Fruit fly (Drosophila melanogaster) whole organism, embryonic: ENCODE data around the gene Cyp4d14.

Experiments
- Aef1 ChIP-seq: fragments of 200-800 bp; sonication (Bioruptor generic); IDR thresholded peaks from 3 replicates; pipeline ENCODE4 v1.3.6; 2022; ENCODE audit warnings: missing biosample characterization, missing genetic modification characterization
- Atf6 ChIP-seq: fragments of 200-800 bp; sonication (Bioruptor generic); IDR thresholded peaks from 2 replicates; pipeline ENCODE4 v1.3.6; 2022; ENCODE audit warnings: missing biosample characterization, missing genetic modification characterization
- B-H1 ChIP-seq: fragments of 200-800 bp; sonication (Bioruptor generic); IDR thresholded peaks from 3 replicates; pipeline ENCODE4 v1.3.6; 2022; ENCODE audit warnings: missing biosample characterization, missing genetic modification characterization
- CG10543 ChIP-seq: fragments of 200-800 bp; sonication (Bioruptor generic); optimal IDR thresholded peaks from 3 replicates; lab custom pipeline; 2017; ENCODE audit warnings: missing biosample characterization, mild to moderate bottlenecking, missing genetic modification characterization, moderate library complexity
- CG13296 ChIP-seq: fragments of 200-800 bp; sonication (Bioruptor generic); optimal IDR thresholded peaks from 3 replicates; lab custom pipeline; 2018; ENCODE audit warnings: missing biosample characterization, mild to moderate bottlenecking, missing genetic modification characterization
- CG15073 ChIP-seq: fragments of 200-800 bp; sonication (Bioruptor generic); optimal IDR thresholded peaks from 2 replicates; lab custom pipeline; 2016; ENCODE audit warnings: missing biosample characterization, missing genetic modification characterization
- CG17802 ChIP-seq: fragments of 200-800 bp; sonication (Bioruptor generic); optimal IDR thresholded peaks from 2 replicates; lab custom pipeline; 2018; ENCODE audit warnings: missing biosample characterization, mild to moderate bottlenecking, missing genetic modification characterization, moderate library complexity
- CG17912 ChIP-seq: fragments of 200-800 bp; sonication (Bioruptor generic); optimal IDR thresholded peaks from 2 replicates; lab custom pipeline; 2018; ENCODE audit warnings: missing biosample characterization, mild to moderate bottlenecking, missing genetic modification characterization
- CG18011 ChIP-seq: fragments of 200-800 bp; sonication (Bioruptor generic); optimal IDR thresholded peaks from 2 replicates; lab custom pipeline; 2017; ENCODE audit warnings: missing biosample characterization, missing genetic modification characterization, mild to moderate bottlenecking, moderate library complexity, missing genotype
- CG18476 ChIP-seq: fragments of 200-800 bp; sonication (Bioruptor generic); optimal IDR thresholded peaks from 2 replicates; lab custom pipeline; 2016; ENCODE audit warnings: missing biosample characterization, mild to moderate bottlenecking, missing genetic modification characterization
- CG2129 ChIP-seq: fragments of 200-800 bp; sonication (Bioruptor generic); IDR thresholded peaks from 2 replicates; pipeline ENCODE4 v1.3.6; 2022; ENCODE audit warnings: missing biosample characterization, missing genetic modification characterization; ENCODE audit not compliant: partially characterized antibody
- CG3407 ChIP-seq: fragments of 200-800 bp; sonication (Bioruptor generic); optimal IDR thresholded peaks from 2 replicates; lab custom pipeline; 2018; ENCODE audit warnings: missing biosample characterization, mild to moderate bottlenecking, missing genetic modification characterization
- CG34422 ChIP-seq: fragments of 200-800 bp; sonication (Bioruptor generic); IDR thresholded peaks from 3 replicates; pipeline ENCODE4 v1.3.6; 2022; ENCODE audit warnings: missing biosample characterization, missing genetic modification characterization
- CG7357 ChIP-seq: fragments of 200-800 bp; sonication (Bioruptor generic); IDR thresholded peaks from 3 replicates; pipeline ENCODE4 v1.3.6; 2022; ENCODE audit warnings: missing biosample characterization, missing genetic modification characterization
- CG8089 ChIP-seq: fragments of 200-800 bp; sonication (Bioruptor generic); optimal IDR thresholded peaks from 3 replicates; lab custom pipeline; 2016; ENCODE audit warnings: missing biosample characterization, missing genetic modification characterization
- CG8290 ChIP-seq, 3 experiments: fragments of 200-800 bp; sonication (Bioruptor generic); optimal IDR thresholded peaks; 2 replicates each; lab custom pipeline; 2016 to 2019; ENCODE audit warnings: missing biosample characterization in 3 of 3, missing genetic modification characterization in 3 of 3, mild to moderate bottlenecking in 2 of 3, moderate library complexity in 1 of 3
- CG8924 ChIP-seq: fragments of 200-800 bp; optimal IDR thresholded peaks from 3 replicates; lab custom pipeline; 2019; ENCODE audit warnings: missing biosample characterization, mild to moderate bottlenecking, missing genetic modification characterization, moderate library complexity
- Dip2 ChIP-seq: fragments of 200-800 bp; sonication (Bioruptor generic); IDR thresholded peaks from 2 replicates; pipeline ENCODE4 v1.3.6; 2022; ENCODE audit warnings: missing biosample characterization, missing genetic modification characterization
- Doc3 ChIP-seq: fragments of 200-800 bp; sonication (Bioruptor generic); IDR thresholded peaks from 3 replicates; pipeline ENCODE4 v1.3.6; 2022; ENCODE audit warnings: missing biosample characterization, missing genetic modification characterization; ENCODE audit not compliant: partially characterized antibody
- Dp ChIP-seq: fragments of 200-800 bp; sonication (Bioruptor generic); optimal IDR thresholded peaks from 2 replicates; lab custom pipeline; 2018; ENCODE audit warnings: missing biosample characterization, mild to moderate bottlenecking, missing genetic modification characterization, moderate library complexity
- Fer1 ChIP-seq: fragments of 200-800 bp; sonication (Bioruptor generic); optimal IDR thresholded peaks from 2 replicates; lab custom pipeline; 2017; ENCODE audit warnings: missing biosample characterization, mild to moderate bottlenecking, missing genetic modification characterization
- Fer3 ChIP-seq: fragments of 200-800 bp; sonication (Bioruptor generic); optimal IDR thresholded peaks from 2 replicates; lab custom pipeline; 2018; ENCODE audit warnings: missing biosample characterization, mild to moderate bottlenecking, missing genetic modification characterization, moderate library complexity
- Gug ChIP-seq: fragments of 200-800 bp; sonication (Bioruptor generic); IDR thresholded peaks from 4 replicates; pipeline ENCODE4 v1.3.6; 2022; ENCODE audit warnings: missing biosample characterization, missing genetic modification characterization
- H2.0 ChIP-seq: fragments of 200-800 bp; sonication (Bioruptor generic); IDR thresholded peaks from 2 replicates; pipeline ENCODE4 v1.3.6; 2022; ENCODE audit warnings: missing biosample characterization, missing genetic modification characterization
- HmgD ChIP-seq: fragments of 200-800 bp; sonication (Bioruptor generic); optimal IDR thresholded peaks from 3 replicates; lab custom pipeline; 2016; ENCODE audit warnings: missing biosample characterization, missing genetic modification characterization
- Jarid2 ChIP-seq: fragments of 200-800 bp; sonication (Bioruptor generic); optimal IDR thresholded peaks from 3 replicates; lab custom pipeline; 2017; ENCODE audit warnings: mild to moderate bottlenecking, missing biosample characterization, missing genetic modification reagents, missing genetic modification characterization
- Ravus ChIP-seq: fragments of 200-800 bp; sonication (Bioruptor generic); IDR thresholded peaks from 2 replicates; pipeline ENCODE4 v1.3.6; 2022; ENCODE audit warnings: missing biosample characterization, missing genetic modification characterization
- Side ChIP-seq: fragments of 200-800 bp; sonication (Bioruptor generic); optimal IDR thresholded peaks from 2 replicates; lab custom pipeline; 2016; ENCODE audit warnings: missing biosample characterization, missing genetic modification characterization
- abd-A ChIP-seq: fragments of 200-800 bp; sonication (Bioruptor generic); optimal IDR thresholded peaks from 3 replicates; lab custom pipeline; 2019; ENCODE audit warnings: missing biosample characterization, mild to moderate bottlenecking, missing genetic modification characterization, moderate library complexity
- ara ChIP-seq: fragments of 200-800 bp; sonication (Bioruptor generic); IDR thresholded peaks from 2 replicates; pipeline ENCODE4 v1.3.6; 2022; ENCODE audit warnings: missing biosample characterization, missing genetic modification characterization
- ato ChIP-seq: fragments of 200-800 bp; sonication (Bioruptor generic); IDR thresholded peaks from 2 replicates; pipeline ENCODE4 v1.3.6; 2022; ENCODE audit warnings: missing biosample characterization, missing genetic modification characterization; ENCODE audit not compliant: partially characterized antibody
- chinmo ChIP-seq: fragments of 200-800 bp; sonication (Bioruptor generic); IDR thresholded peaks from 4 replicates; pipeline ENCODE4 v1.3.6; 2022; ENCODE audit warnings: missing biosample characterization, missing genetic modification characterization; ENCODE audit not compliant: partially characterized antibody
- croc ChIP-seq: fragments of 200-800 bp; sonication (Bioruptor generic); conservative IDR thresholded peaks from 3 replicates; pipeline ENCODE4 v1.3.6; 2022; ENCODE audit warnings: missing biosample characterization, missing genetic modification characterization
- danr ChIP-seq: fragments of 200-800 bp; sonication (Bioruptor generic); IDR thresholded peaks from 2 replicates; pipeline ENCODE4 v1.3.6; 2022; ENCODE audit warnings: missing biosample characterization, missing genetic modification characterization
- dmrt11E ChIP-seq: fragments of 200-800 bp; sonication (Bioruptor generic); optimal IDR thresholded peaks from 3 replicates; lab custom pipeline; 2018; ENCODE audit warnings: missing biosample characterization, mild to moderate bottlenecking, missing genetic modification characterization, moderate library complexity
- ewg ChIP-seq: fragments of 200-800 bp; sonication (Bioruptor generic); optimal IDR thresholded peaks from 3 replicates; lab custom pipeline; 2017; ENCODE audit warnings: mild to moderate bottlenecking, missing biosample characterization, missing genetic modification reagents, missing genetic modification characterization
- fd3F ChIP-seq: fragments of 200-800 bp; sonication (Bioruptor generic); optimal IDR thresholded peaks from 2 replicates; lab custom pipeline; 2018; ENCODE audit warnings: missing biosample characterization, mild to moderate bottlenecking, missing genetic modification characterization, moderate library complexity
- fu2 ChIP-seq: fragments of 200-800 bp; sonication (Bioruptor generic); optimal IDR thresholded peaks from 2 replicates; lab custom pipeline; 2016; ENCODE audit warnings: missing biosample characterization, missing genetic modification characterization
- gfzf ChIP-seq: fragments of 200-800 bp; sonication (Bioruptor generic); optimal IDR thresholded peaks from 2 replicates; lab custom pipeline; 2016; ENCODE audit warnings: missing biosample characterization, mild to moderate bottlenecking, missing genetic modification characterization, moderate library complexity
- insv ChIP-seq, 2 experiments: fragments of 200-800 bp; sonication (Bioruptor generic); optimal IDR thresholded peaks; 3 replicates each; lab custom pipeline; 2016 to 2018; ENCODE audit warnings: missing biosample characterization in 2 of 2, missing genetic modification characterization in 2 of 2
- kay ChIP-seq: fragments of 200-800 bp; sonication (Bioruptor generic); optimal IDR thresholded peaks from 2 replicates; lab custom pipeline; 2016; ENCODE audit warnings: missing biosample characterization, missing genetic modification characterization
- lab ChIP-seq: fragments of 200-800 bp; sonication (Bioruptor generic); optimal IDR thresholded peaks from 3 replicates; lab custom pipeline; 2017; ENCODE audit warnings: missing biosample characterization, missing genetic modification characterization, mild to moderate bottlenecking, moderate library complexity, missing genetic modification reagents
- maf-S ChIP-seq: fragments of 200-800 bp; sonication (Bioruptor generic); optimal IDR thresholded peaks from 2 replicates; lab custom pipeline; 2016; ENCODE audit warnings: missing biosample characterization, missing genetic modification characterization
- pzg ChIP-seq: fragments of 200-800 bp; sonication (Bioruptor generic); optimal IDR thresholded peaks from 3 replicates; lab custom pipeline; 2018; ENCODE audit warnings: missing biosample characterization, mild to moderate bottlenecking, missing genetic modification characterization, moderate library complexity
- scrt ChIP-seq: fragments of 200-800 bp; sonication (Bioruptor generic); optimal IDR thresholded peaks from 2 replicates; lab custom pipeline; 2018; ENCODE audit warnings: missing biosample characterization, mild to moderate bottlenecking, missing genetic modification characterization, moderate library complexity
- slbo ChIP-seq: fragments of 200-800 bp; sonication (Bioruptor generic); IDR thresholded peaks from 2 replicates; pipeline ENCODE4 v1.3.6; 2022; ENCODE audit warnings: missing biosample characterization, missing genetic modification characterization
- trem ChIP-seq: fragments of 200-800 bp; optimal IDR thresholded peaks from 3 replicates; lab custom pipeline; 2019; ENCODE audit warnings: missing biosample characterization, mild to moderate bottlenecking, missing genetic modification characterization, moderate library complexity
- tx ChIP-seq: fragments of 200-800 bp; sonication (Bioruptor generic); optimal IDR thresholded peaks from 2 replicates; lab custom pipeline; 2016; ENCODE audit warnings: missing biosample characterization, missing genetic modification characterization

Gene Cyp4d14

dm6 chrX:2136831-2137452 lies 38.2 kb downstream of the Cyp4d14 start (continued):
- TF ChIP-seq pzg (GFP tag; lab: Kevin White, UChicago) (peak; percentile 60), ewg (GFP tag; lab: Kevin White, UChicago) (peak; percentile 99), CG18011 (GFP tag; lab: Kevin White, UChicago) (peak; percentile 92), scrt (GFP tag; lab: Kevin White, UChicago) (peak; percentile 99), Fer3 (tag; lab: Kevin White, UChicago) (peak; percentile 100), CG8290 (GFP tag; optimal IDR thresholded peaks at IDR 0.05; lab: Kevin White, UChicago) (peak; percentile 99), CG8290 (tag; optimal IDR thresholded peaks at IDR 0.05; lab: Kevin White, UChicago) (peak; percentile 99 to 100), CG18476 (peak; percentile 99), CG15073 (GFP tag; lab: Kevin White, UChicago) (peak; percentile 95), Ravus (GFP tag; lab: Robert Waterston, UW) (peak; percentile 100), CG34422 (GFP tag; lab: Robert Waterston, UW) (peak; percentile 100), slbo (GFP tag; lab: Robert Waterston, UW) (peak; percentile 100), insv (GFP tag; optimal IDR thresholded peaks at IDR 0.05; lab: Kevin White, UChicago) (peak; percentile 71 to 87), CG17802 (tag; lab: Kevin White, UChicago) (peak; percentile 97), CG8089 (peak; percentile 100), maf-S (GFP tag; lab: Kevin White, UChicago) (peak; percentile 100), abd-A (tag; lab: Kevin White, UChicago) (peak; percentile 99), Jarid2 (GFP tag; lab: Kevin White, UChicago) (peak; percentile 92), ato (GFP tag; lab: Robert Waterston, UW) (peak; percentile 28; the same call in 1 of the 2 replicates), HmgD (GFP tag; lab: Kevin White, UChicago) (peak; percentile 100), dmrt11E (peak; percentile 100), Side (GFP tag; lab: Kevin White, UChicago) (peak; percentile 100), fu2 (GFP tag; lab: Kevin White, UChicago) (peak; percentile 100), CG8924 (tag; lab: Kevin White, UChicago) (peak; percentile 100), Dp (GFP tag; lab: Kevin White, UChicago) (peak; percentile 38), trem (tag; lab: Kevin White, UChicago) (peak; percentile 98), croc (peak; percentile 100), Atf6 (GFP tag; lab: Robert Waterston, UW) (peak; percentile 100), ara (GFP tag; lab: Robert Waterston, UW) (peak; percentile 100), tx (GFP tag; lab: Kevin White, UChicago) (peak; percentile 100), Dip2 (GFP tag; lab: Robert Waterston, UW) (peak; percentile 85), lab (GFP tag; lab: Kevin White, UChicago) (peak; percentile 100), CG17912 (peak; percentile 100), Gug (GFP tag; lab: Robert Waterston, UW) (peak; percentile 100), danr (GFP tag; lab: Robert Waterston, UW) (peak; percentile 100), kay (peak; percentile 100), H2.0 (GFP tag; lab: Robert Waterston, UW) (peak; percentile 100), gfzf (GFP tag; lab: Kevin White, UChicago) (peak; percentile 52), chinmo (GFP tag; lab: Robert Waterston, UW) (peak; percentile 97; the same call in 3 of the 4 replicates), CG10543 (GFP tag; lab: Kevin White, UChicago) (peak; percentile 96), B-H1 (peak; percentile 100), CG2129 (GFP tag; lab: Robert Waterston, UW) (no peak), Doc3 (GFP tag; lab: Robert Waterston, UW) (no peak), fd3F (GFP tag; lab: Kevin White, UChicago) (peak; percentile 100), CG13296 (GFP tag; lab: Kevin White, UChicago) (peak; percentile 100), Aef1 (GFP tag; lab: Robert Waterston, UW) (peak; percentile 100), Fer1 (peak; percentile 100), CG7357 (GFP tag; lab: Robert Waterston, UW) (peak; percentile 99), CG3407 (GFP tag; lab: Kevin White, UChicago) (peak; percentile 99)
